Fruit fly (Drosophila melanogaster) whole organism, adult: ENCODE measurements around the gene CG32269.

Experiments used
- CG11617 ChIP-seq: fragments of 200-800 bp; sonication (Bioruptor generic); optimal IDR thresholded peaks from 2 replicates; lab custom pipeline; 2017; ENCODE audit warnings: mild to moderate bottlenecking, missing biosample characterization, missing genetic modification reagents, missing genetic modification characterization
- CG12768 ChIP-seq: fragments of 200-800 bp; sonication (Bioruptor generic); optimal IDR thresholded peaks from 2 replicates; lab custom pipeline; 2017; ENCODE audit warnings: missing biosample characterization, missing genetic modification characterization, mild to moderate bottlenecking, moderate library complexity, missing genetic modification reagents
- CG1620 ChIP-seq: fragments of 200-800 bp; sonication (Bioruptor generic); optimal IDR thresholded peaks from 2 replicates; lab custom pipeline; 2016; ENCODE audit warnings: missing biosample characterization, missing genetic modification characterization
- CG5204 ChIP-seq: fragments of 200-800 bp; sonication (Bioruptor generic); optimal IDR thresholded peaks from 2 replicates; lab custom pipeline; 2016; ENCODE audit warnings: missing biosample characterization, missing genetic modification characterization
- CG7045 ChIP-seq: fragments of 200-800 bp; sonication (Bioruptor generic); optimal IDR thresholded peaks from 2 replicates; lab custom pipeline; 2017; ENCODE audit warnings: missing biosample characterization, mild to moderate bottlenecking, missing genetic modification characterization
- CG7101 ChIP-seq: fragments of 200-800 bp; sonication (Bioruptor generic); optimal IDR thresholded peaks from 2 replicates; lab custom pipeline; 2018; ENCODE audit warnings: missing biosample characterization, mild to moderate bottlenecking, missing genetic modification characterization, moderate library complexity
- Clk ChIP-seq: fragments of 200-800 bp; sonication (Bioruptor generic); optimal IDR thresholded peaks from 2 replicates; lab custom pipeline; 2017; ENCODE audit warnings: missing biosample characterization, missing genetic modification characterization
- Mnt ChIP-seq: fragments of 200-800 bp; sonication (Bioruptor generic); optimal IDR thresholded peaks from 2 replicates; lab custom pipeline; 2016; ENCODE audit warnings: missing biosample characterization, mild to moderate bottlenecking, missing genetic modification characterization
- bab1 ChIP-seq: fragments of 200-800 bp; sonication (Bioruptor generic); optimal IDR thresholded peaks from 3 replicates; lab custom pipeline; 2019; ENCODE audit warnings: missing biosample characterization, mild to moderate bottlenecking, missing genetic modification characterization, moderate library complexity
- cic ChIP-seq: fragments of 200-800 bp; sonication (Bioruptor generic); optimal IDR thresholded peaks from 2 replicates; lab custom pipeline; 2017; ENCODE audit warnings: missing biosample characterization, mild to moderate bottlenecking, missing genetic modification characterization, moderate library complexity
- cnc ChIP-seq, 2 experiments: fragments of >200 bp; optimal IDR thresholded peaks; 2 replicates each; lab custom pipeline; 2017
- kay ChIP-seq: fragments of 200-800 bp; sonication (Bioruptor generic); peaks from one replicate; lab custom pipeline; 2016; ENCODE audit warnings: missing biosample characterization, missing genetic modification characterization, borderline replicate concordance
- pad ChIP-seq: fragments of 200-800 bp; sonication (Bioruptor generic); optimal IDR thresholded peaks from 3 replicates; lab custom pipeline; 2017; ENCODE audit warnings: missing biosample characterization, missing genetic modification characterization, mild to moderate bottlenecking, moderate library complexity, missing genetic modification reagents
- toe ChIP-seq: fragments of 200-800 bp; sonication (Bioruptor generic); optimal IDR thresholded peaks from 2 replicates; lab custom pipeline; 2016; ENCODE audit warnings: missing biosample characterization, missing genetic modification characterization

DNA sequence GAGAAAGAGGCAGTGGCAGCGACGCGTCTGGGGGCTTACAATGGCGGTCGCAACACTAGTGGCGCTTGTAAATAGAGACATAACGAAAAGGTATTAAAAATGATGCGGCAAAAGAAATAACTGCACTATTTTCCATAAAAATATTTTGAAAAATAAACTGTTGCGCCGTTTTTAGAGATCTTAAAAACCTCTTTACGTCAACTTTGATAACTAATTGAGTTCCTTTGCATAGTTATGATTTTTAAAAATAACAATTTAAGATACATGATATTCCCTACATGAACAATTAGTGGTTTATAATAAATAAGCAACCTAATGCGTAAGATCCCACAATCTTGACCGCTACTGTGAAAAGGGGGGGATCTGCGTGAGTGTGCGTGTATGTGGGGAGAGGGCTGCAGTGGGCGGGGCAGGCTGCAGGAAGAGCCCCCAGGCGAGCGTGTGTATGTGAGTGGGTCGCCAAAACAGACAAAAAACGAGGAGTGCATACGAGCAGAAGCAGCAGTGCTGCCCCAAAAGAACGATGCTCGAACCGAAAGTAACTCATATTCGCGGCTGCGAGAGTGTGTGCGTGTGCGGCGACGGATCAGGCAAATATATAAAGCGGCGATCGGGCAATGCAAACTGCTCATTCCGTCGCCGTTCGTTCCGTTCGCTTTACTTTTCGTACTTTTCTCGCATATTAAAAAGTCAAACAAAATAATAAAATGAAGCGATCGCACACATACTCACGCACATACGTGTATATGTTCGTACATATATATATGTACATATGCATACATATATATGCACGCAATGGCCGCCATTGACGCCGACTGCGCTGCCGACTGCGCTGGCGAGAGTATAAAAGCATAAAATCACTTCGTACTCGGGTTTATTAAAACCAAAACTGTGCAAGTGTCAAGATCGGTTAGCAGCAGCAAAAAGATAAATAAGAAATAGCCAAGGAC is 40.2 kb upstream of the CG32269 start:
- TF ChIP-seq CG1620 (GFP tag; lab: Kevin White, UChicago) (no peak), cnc (optimal IDR thresholded peaks at IDR 0.05; lab: Kevin White, UChicago) (no peak), CG12768 (GFP tag; lab: Kevin White, UChicago) (no peak), kay (no peak), CG7045 (GFP tag; lab: Kevin White, UChicago) (no peak), CG11617 (GFP tag; lab: Kevin White, UChicago) (peak; percentile 36), CG5204 (GFP tag; lab: Kevin White, UChicago) (peak; percentile 1), cic (no peak), Mnt (GFP tag; lab: Kevin White, UChicago) (no peak), Clk (GFP tag; lab: Kevin White, UChicago) (no peak), pad (GFP tag; lab: Kevin White, UChicago) (peak; percentile 47), CG7101 (tag; lab: Kevin White, UChicago) (no peak), toe (GFP tag; lab: Kevin White, UChicago) (no peak), bab1 (GFP tag; lab: Kevin White, UChicago) (peak; percentile 58)
